Fruit fly (Drosophila melanogaster): ENCODE measurements around the gene CG46464.

The CG46464 gene

DNA sequence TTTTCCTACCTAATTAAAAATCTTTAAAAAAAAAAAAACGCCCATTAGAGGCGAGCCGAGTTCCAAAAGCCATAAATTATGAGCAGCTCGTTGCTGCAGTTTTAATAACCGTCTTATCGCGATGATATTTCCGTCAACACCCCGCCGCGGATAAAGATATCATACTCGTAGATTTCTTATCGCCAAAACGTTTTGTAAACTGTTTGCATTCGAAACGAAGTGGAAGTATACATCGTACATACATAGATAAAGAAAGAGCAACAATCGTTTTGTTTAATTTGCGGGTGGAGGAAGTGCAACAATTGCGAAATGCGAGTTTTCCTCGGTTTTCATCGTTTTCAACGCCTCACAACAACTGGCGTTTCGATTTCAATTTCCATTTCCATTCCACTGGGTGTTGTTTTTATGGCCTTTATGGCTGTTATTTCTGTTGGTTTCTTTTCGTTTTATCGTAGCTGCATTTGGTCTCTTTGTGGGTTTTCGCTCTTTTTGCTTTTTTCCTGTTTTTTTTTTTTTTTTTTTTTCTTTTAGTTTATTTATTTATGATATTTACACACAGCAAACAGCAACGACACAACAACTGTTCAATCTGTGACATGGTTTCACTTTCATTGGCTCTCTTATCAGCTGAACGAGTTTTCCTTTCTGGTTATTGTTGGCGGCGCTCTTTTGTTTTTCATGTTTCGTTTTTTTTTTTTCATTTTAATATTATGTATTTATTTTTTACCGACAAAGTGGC is 29.3 kb upstream of the CG46464 start (continued):
- no peak for TF ChIP-seq Sox102F (GFP tag; optimal IDR thresholded peaks at IDR 0.05)
- no peak for TF ChIP-seq Blimp-1 (GFP tag; optimal IDR thresholded peaks at IDR 0.05)
- peak; percentile 5 for TF ChIP-seq CG6792 (GFP tag; optimal IDR thresholded peaks at IDR 0.05)
- TF ChIP-seq CG6276 (GFP tag; optimal IDR thresholded peaks at IDR 0.05): peak; percentile 65
- no peak for TF ChIP-seq Met (GFP tag; optimal IDR thresholded peaks at IDR 0.05)
- TF ChIP-seq CG11902 (GFP tag; optimal IDR thresholded peaks at IDR 0.05): no peak
- TF ChIP-seq fd85E (GFP tag; optimal IDR thresholded peaks at IDR 0.05): no peak
- TF ChIP-seq CG3919 (GFP tag; optimal IDR thresholded peaks at IDR 0.05): peak; percentile 24
- peak; percentile 40 for TF ChIP-seq CG6808 (GFP tag; optimal IDR thresholded peaks at IDR 0.05)
- peak; percentile 11 for TF ChIP-seq Eip75B (GFP tag; optimal IDR thresholded peaks at IDR 0.05)
- no peak for TF ChIP-seq Hr38 (GFP tag; optimal IDR thresholded peaks at IDR 0.05)
- TF ChIP-seq Eip93F (GFP tag; optimal IDR thresholded peaks at IDR 0.05): no peak
- TF ChIP-seq net (GFP tag; optimal IDR thresholded peaks at IDR 0.05): peak; percentile 35
- TF ChIP-seq CG9139 (GFP tag; optimal IDR thresholded peaks at IDR 0.05): peak; percentile 29
- TF ChIP-seq CG34406 (GFP tag; optimal IDR thresholded peaks at IDR 0.05): peak; percentile 30
- TF ChIP-seq Eip78C (GFP tag): peak; percentile 88
- peak; percentile 10 for TF ChIP-seq esn (GFP tag; optimal IDR thresholded peaks at IDR 0.05)
- no peak for TF ChIP-seq OdsH (GFP tag; optimal IDR thresholded peaks at IDR 0.05)
- no peak for TF ChIP-seq fkh (GFP tag; optimal IDR thresholded peaks at IDR 0.05)
- TF ChIP-seq CG1621 (tag; optimal IDR thresholded peaks at IDR 0.05): no peak
- TF ChIP-seq Lpt (GFP tag; optimal IDR thresholded peaks at IDR 0.05): peak; percentile 11
- peak; percentile 17 for TF ChIP-seq achi (GFP tag; optimal IDR thresholded peaks at IDR 0.05)
- no peak for TF ChIP-seq CG11294 (GFP tag; IDR thresholded peaks at IDR 0.05)
- no peak for TF ChIP-seq Ets21C (GFP tag; optimal IDR thresholded peaks at IDR 0.05)
- TF ChIP-seq CG8319 (GFP tag; optimal IDR thresholded peaks at IDR 0.05): no peak
- TF ChIP-seq svp (GFP tag): peak; percentile 39
- TF ChIP-seq CG7368 (GFP tag; optimal IDR thresholded peaks at IDR 0.05): peak; percentile 13

DNA sequence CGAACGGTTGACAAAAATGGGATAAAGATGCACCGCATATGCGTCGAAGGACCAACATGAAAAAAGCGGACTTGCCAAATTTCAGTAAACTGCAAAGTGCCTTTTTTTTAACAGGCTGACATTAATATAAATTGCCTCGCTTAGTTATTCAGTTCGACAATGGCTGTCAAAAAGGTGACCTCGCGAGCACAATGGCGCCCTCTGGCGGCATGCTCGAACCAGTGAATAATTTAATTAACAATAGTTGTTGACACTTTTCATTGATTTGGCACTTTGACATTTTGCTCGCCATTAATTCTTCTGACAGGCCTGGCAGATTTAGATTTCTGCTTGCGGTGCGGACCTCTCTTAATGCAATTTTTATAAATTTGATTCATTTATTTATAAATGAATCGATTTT is 28.7 kb upstream of the CG46464 start:
- TF ChIP-seq CG8319 (GFP tag; optimal IDR thresholded peaks at IDR 0.05): no peak
- no peak for TF ChIP-seq CG3919 (GFP tag; optimal IDR thresholded peaks at IDR 0.05)
- TF ChIP-seq CG6163 (GFP tag; IDR thresholded peaks at IDR 0.05): no peak
- TF ChIP-seq fd85E (GFP tag; optimal IDR thresholded peaks at IDR 0.05): no peak
- no peak for TF ChIP-seq pdm3 (GFP tag; optimal IDR thresholded peaks at IDR 0.05)
- TF ChIP-seq CG8119 (GFP tag; IDR thresholded peaks at IDR 0.05): no peak

DNA sequence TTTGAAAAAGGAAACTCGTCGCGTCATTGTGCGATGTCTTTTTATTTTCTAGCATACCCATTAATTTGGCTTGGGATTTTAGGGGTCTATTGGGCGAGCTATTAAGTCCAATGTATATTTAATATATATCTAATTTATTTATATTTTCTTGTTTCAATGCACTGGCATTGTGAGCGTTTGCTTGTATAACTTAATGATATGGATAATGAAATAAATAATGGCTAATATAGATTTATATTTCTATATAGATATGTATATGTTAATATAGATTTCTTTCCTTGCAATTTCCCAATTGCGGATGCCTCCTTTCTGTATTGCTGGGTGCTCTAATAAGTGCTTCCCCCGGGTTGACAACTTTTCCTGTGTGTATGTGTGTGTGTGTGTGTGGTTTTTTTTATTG is 27.8 kb upstream of the CG46464 start:
- no peak for TF ChIP-seq Met (GFP tag; optimal IDR thresholded peaks at IDR 0.05)
- TF ChIP-seq eg (GFP tag; IDR thresholded peaks at IDR 0.05): no peak
- peak; percentile 55; the same call in 1 of the 2 replicates for TF ChIP-seq CG15336 (GFP tag; IDR thresholded peaks at IDR 0.05)
- TF ChIP-seq Ets96B (tag; optimal IDR thresholded peaks at IDR 0.05): peak; percentile 45
- TF ChIP-seq Eip93F (GFP tag; optimal IDR thresholded peaks at IDR 0.05): no peak
- TF ChIP-seq Smox (GFP tag; optimal IDR thresholded peaks at IDR 0.05): no peak
- peak; percentile 19 for TF ChIP-seq Hr4 (GFP tag; optimal IDR thresholded peaks at IDR 0.05)
- TF ChIP-seq CG6808 (GFP tag; optimal IDR thresholded peaks at IDR 0.05): peak; percentile 18
- TF ChIP-seq CG11762 (GFP tag; optimal IDR thresholded peaks at IDR 0.05; ENCODE audit: insufficient read depth): no peak
- TF ChIP-seq cyc (GFP tag; optimal IDR thresholded peaks at IDR 0.05): no peak
- TF ChIP-seq CG8119 (GFP tag; IDR thresholded peaks at IDR 0.05): peak; percentile 52; the same call in 2 of the 3 replicates
- TF ChIP-seq CG3032 (tag; optimal IDR thresholded peaks at IDR 0.05): peak; percentile 43
- TF ChIP-seq CG11902 (GFP tag; optimal IDR thresholded peaks at IDR 0.05): no peak
- TF ChIP-seq achi (GFP tag; optimal IDR thresholded peaks at IDR 0.05): peak; percentile 26
- TF ChIP-seq Gug (GFP tag; IDR thresholded peaks at IDR 0.05): peak; percentile 38; the same call in 1 of the 2 replicates
- peak; percentile 32 for TF ChIP-seq CG3919 (GFP tag; optimal IDR thresholded peaks at IDR 0.05)
- peak; percentile 70 for TF ChIP-seq CG32006 (GFP tag; optimal IDR thresholded peaks at IDR 0.05)
- TF ChIP-seq Eip78C (GFP tag): peak; percentile 47
- peak; percentile 35 for TF ChIP-seq CG6276 (GFP tag; optimal IDR thresholded peaks at IDR 0.05)
- TF ChIP-seq CG4318 (GFP tag; optimal IDR thresholded peaks at IDR 0.05): peak; percentile 48
- peak; percentile 33 for TF ChIP-seq OdsH (GFP tag; optimal IDR thresholded peaks at IDR 0.05)
- TF ChIP-seq Sox15 (GFP tag; optimal IDR thresholded peaks at IDR 0.05): no peak
- TF ChIP-seq CG10631 (GFP tag; optimal IDR thresholded peaks at IDR 0.05): peak; percentile 45
- no peak for TF ChIP-seq Blimp-1 (GFP tag; optimal IDR thresholded peaks at IDR 0.05)
- peak in 1 of 2 experiments; percentile 43 for TF ChIP-seq salr (GFP tag; optimal IDR thresholded peaks at IDR 0.05)
- peak; percentile 41 for TF ChIP-seq CG10669 (GFP tag; optimal IDR thresholded peaks at IDR 0.05)
- no peak for TF ChIP-seq topi (GFP tag; optimal IDR thresholded peaks at IDR 0.05)
- TF ChIP-seq dsx (GFP tag; optimal IDR thresholded peaks at IDR 0.05; ENCODE audit: poor library complexity, severe bottlenecking): peak; percentile 11

All from whole organism, prepupa.